Fruit fly (Drosophila melanogaster): ENCODE measurements around the gene CG2100.

The CG2100 gene

DNA sequence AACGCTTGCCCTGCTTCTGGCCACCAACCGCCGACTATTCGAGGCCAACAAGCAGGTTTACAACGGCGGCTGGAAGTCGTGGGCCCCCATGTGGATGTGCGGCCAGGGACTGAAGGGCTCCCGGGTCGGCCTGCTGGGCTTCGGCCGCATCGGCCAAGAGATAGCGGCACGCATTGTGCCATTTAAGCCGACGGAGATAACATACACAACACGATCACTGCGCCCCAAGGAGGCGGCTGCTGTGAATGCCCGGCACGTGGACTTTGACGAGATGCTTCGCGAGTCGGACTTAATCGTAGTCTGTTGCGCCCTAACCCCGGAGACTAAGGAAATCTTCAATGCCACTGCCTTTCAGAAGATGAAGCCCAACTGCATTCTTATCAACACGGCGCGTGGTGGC is 1.1 kb upstream of the CG2100 start:
- TF ChIP-seq CG33017 (tag; optimal IDR thresholded peaks at IDR 0.05), result no peak
- no peak for TF ChIP-seq CG1620 (GFP tag; optimal IDR thresholded peaks at IDR 0.05)
- no peak for TF ChIP-seq CG11617 (GFP tag; optimal IDR thresholded peaks at IDR 0.05)
- TF ChIP-seq Mnt (GFP tag; optimal IDR thresholded peaks at IDR 0.05), result no peak
- no peak for TF ChIP-seq CG12768 (GFP tag; optimal IDR thresholded peaks at IDR 0.05)

DNA sequence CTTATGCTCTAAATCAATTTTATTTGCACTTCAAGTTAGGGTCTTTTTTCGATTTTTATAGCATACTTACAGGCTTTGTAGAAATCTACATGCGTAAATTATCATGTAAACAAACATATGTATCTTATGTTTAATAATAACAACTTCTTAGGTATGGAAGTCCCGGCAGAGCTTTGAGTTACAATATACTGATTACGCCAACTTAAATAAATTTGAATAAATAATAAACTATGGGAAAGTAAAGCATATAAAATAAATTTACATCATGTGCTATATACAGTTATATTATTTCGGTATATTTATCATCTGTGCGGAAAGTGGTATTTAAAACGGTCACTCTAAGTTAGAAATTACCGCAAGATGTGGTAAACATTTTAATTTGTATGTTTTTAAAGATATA is 3.0 kb downstream of the CG2100 start, which contains the start of gene CG1239:
TSS of gene CG1239 (plus strand) at position 333 of the 400 bp plus-strand sequence.
- TF ChIP-seq tj (GFP tag; optimal IDR thresholded peaks at IDR 0.05) (no peak), CG5204 (GFP tag; optimal IDR thresholded peaks at IDR 0.05) (no peak), ovo (GFP tag; optimal IDR thresholded peaks at IDR 0.05) (peak; percentile 14), Hr96 (GFP tag; optimal IDR thresholded peaks at IDR 0.05) (no peak)

dm6 chr3R:5727724-5728365 is 8.3 kb downstream of the CG2100 start:
- TF ChIP-seq Hr96 (GFP tag; optimal IDR thresholded peaks at IDR 0.05), result no peak

DNA sequence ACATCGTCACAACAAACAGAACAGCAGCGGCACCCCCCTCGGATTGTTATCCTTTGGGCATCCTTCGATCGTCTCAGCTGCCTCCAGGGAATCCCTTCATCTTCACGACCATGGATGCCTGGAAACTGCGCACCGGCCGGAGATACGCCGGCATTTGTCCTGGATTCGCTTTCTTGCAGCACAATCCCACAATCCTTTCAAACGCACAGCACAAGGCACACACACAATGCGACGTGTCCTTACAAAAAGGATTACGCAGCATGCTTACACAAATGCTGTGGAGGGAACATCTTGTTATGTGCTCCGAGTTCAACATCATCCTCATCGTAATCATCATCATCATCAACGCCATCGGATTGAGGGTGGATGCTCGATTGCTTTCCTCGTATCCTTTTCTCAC is 13.0 kb downstream of the CG2100 start:
- no peak for TF ChIP-seq kay (GFP tag; ENCODE audit: borderline replicate concordance)
- TF ChIP-seq bab1 (GFP tag; optimal IDR thresholded peaks at IDR 0.05), result no peak
- no peak for TF ChIP-seq CG14711 (tag; optimal IDR thresholded peaks at IDR 0.05)
- no peak for TF ChIP-seq cic (GFP tag; optimal IDR thresholded peaks at IDR 0.05)
- no peak for TF ChIP-seq CG12768 (GFP tag; optimal IDR thresholded peaks at IDR 0.05)
- TF ChIP-seq CG33017 (tag; optimal IDR thresholded peaks at IDR 0.05), result no peak
- no peak for TF ChIP-seq ovo (GFP tag; optimal IDR thresholded peaks at IDR 0.05)
- no peak for TF ChIP-seq Crg-1 (GFP tag; optimal IDR thresholded peaks at IDR 0.05)
- TF ChIP-seq CG1620 (GFP tag; optimal IDR thresholded peaks at IDR 0.05), result no peak
- TF ChIP-seq Mnt (GFP tag; optimal IDR thresholded peaks at IDR 0.05), result no peak
- no peak for TF ChIP-seq cnc (optimal IDR thresholded peaks at IDR 0.05)
- TF ChIP-seq pad (GFP tag; optimal IDR thresholded peaks at IDR 0.05), result no peak
- TF ChIP-seq Hr96 (GFP tag; optimal IDR thresholded peaks at IDR 0.05), result no peak
- TF ChIP-seq CG7101 (tag; optimal IDR thresholded peaks at IDR 0.05), result no peak
- TF ChIP-seq CG7045 (GFP tag; optimal IDR thresholded peaks at IDR 0.05), result no peak
- TF ChIP-seq toe (GFP tag; optimal IDR thresholded peaks at IDR 0.05), result no peak
- TF ChIP-seq Clk (GFP tag; optimal IDR thresholded peaks at IDR 0.05), result no peak

dm6 chr3R:5716755-5717309 is 19.3 kb downstream of the CG2100 start, which contains the start of gene cas:
Gene cas, minus strand, starts transcription at chr3R:5716805.
- TF ChIP-seq ovo (GFP tag; optimal IDR thresholded peaks at IDR 0.05) (no peak), CG1620 (GFP tag; optimal IDR thresholded peaks at IDR 0.05) (no peak)

DNA sequence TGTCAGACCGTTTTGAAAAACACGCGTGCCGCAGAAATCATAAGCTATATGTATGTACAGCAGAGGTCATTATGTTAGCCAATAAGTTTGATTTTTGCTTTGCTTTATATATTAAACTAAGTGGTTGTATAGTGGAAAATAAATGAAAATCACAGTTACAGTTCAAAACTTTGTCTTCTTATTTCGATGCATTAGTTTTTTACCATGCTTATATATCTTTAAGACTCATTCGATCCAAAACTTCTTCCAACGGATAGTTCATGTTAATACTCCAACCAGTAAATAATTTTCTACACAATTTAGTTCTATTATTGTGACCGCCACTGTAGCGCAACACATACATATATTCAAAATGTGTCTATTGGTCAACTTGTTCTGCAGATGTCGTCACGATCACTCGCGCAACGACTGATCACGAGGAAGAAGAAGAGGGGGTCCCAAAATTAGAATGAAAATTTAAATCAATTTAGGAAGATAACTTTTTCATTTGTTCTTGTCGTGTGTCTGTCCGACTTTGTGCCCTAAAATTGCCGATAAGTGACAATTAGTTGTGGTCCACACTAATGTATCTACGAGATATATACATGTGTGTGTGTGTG is 30.6 kb downstream of the CG2100 start:
- TF ChIP-seq CG12768 (GFP tag; optimal IDR thresholded peaks at IDR 0.05) (no peak), tj (GFP tag; optimal IDR thresholded peaks at IDR 0.05) (no peak), bab1 (GFP tag; optimal IDR thresholded peaks at IDR 0.05) (peak; percentile 23), kay (GFP tag; ENCODE audit: borderline replicate concordance) (no peak), toe (GFP tag; optimal IDR thresholded peaks at IDR 0.05) (peak; percentile 47), CG14711 (tag; optimal IDR thresholded peaks at IDR 0.05) (peak; percentile 11), Hr96 (GFP tag; optimal IDR thresholded peaks at IDR 0.05) (no peak), Mnt (GFP tag; optimal IDR thresholded peaks at IDR 0.05) (no peak), ovo (GFP tag; optimal IDR thresholded peaks at IDR 0.05) (no peak)

dm6 chr3R:5704982-5705381 is 31.2 kb downstream of the CG2100 start:
- TF ChIP-seq bab1 (GFP tag; optimal IDR thresholded peaks at IDR 0.05), result no peak
- no peak for TF ChIP-seq Mnt (GFP tag; optimal IDR thresholded peaks at IDR 0.05)
- no peak for TF ChIP-seq kay (GFP tag; ENCODE audit: borderline replicate concordance)
- TF ChIP-seq CG14711 (tag; optimal IDR thresholded peaks at IDR 0.05), result no peak
- no peak for TF ChIP-seq cnc (optimal IDR thresholded peaks at IDR 0.05)
- TF ChIP-seq CG7045 (GFP tag; optimal IDR thresholded peaks at IDR 0.05), result no peak
- TF ChIP-seq pad (GFP tag; optimal IDR thresholded peaks at IDR 0.05), result no peak
- no peak for TF ChIP-seq CG33017 (tag; optimal IDR thresholded peaks at IDR 0.05)
- TF ChIP-seq CG12768 (GFP tag; optimal IDR thresholded peaks at IDR 0.05), result no peak
- no peak for TF ChIP-seq cic (GFP tag; optimal IDR thresholded peaks at IDR 0.05)

- TF ChIP-seq CG12768 (GFP tag; optimal IDR thresholded peaks at IDR 0.05) (no peak), CG7045 (GFP tag; optimal IDR thresholded peaks at IDR 0.05) (no peak), CG11617 (GFP tag; optimal IDR thresholded peaks at IDR 0.05) (no peak), CG33017 (tag; optimal IDR thresholded peaks at IDR 0.05) (no peak), CG14711 (tag; optimal IDR thresholded peaks at IDR 0.05) (no peak), bab1 (GFP tag; optimal IDR thresholded peaks at IDR 0.05) (peak; percentile 19), Crg-1 (GFP tag; optimal IDR thresholded peaks at IDR 0.05) (no peak)
Observed at dm6 chr3R:5701104-5701503, 35.1 kb downstream of the CG2100 start.
